Worm (Caenorhabditis elegans): ENCODE measurements around the gene D2062.4.

ce11 chrII:2600931-2601330, 22.3 kb upstream of the D2062.4 start:
- TF ChIP-seq egl-27 (tag; optimal IDR thresholded peaks at IDR 0.05) (no peak), T26A8.4 (GFP tag; IDR thresholded peaks at IDR 0.05) (no peak), pha-4 (GFP tag; IDR thresholded peaks at IDR 0.05) (no peak), pha-4 (tag; optimal IDR thresholded peaks at IDR 0.05) (no peak), hlh-30 (tag; optimal IDR thresholded peaks at IDR 0.05; ENCODE audit: insufficient read depth) (no peak), lin-15B (tag; optimal IDR thresholded peaks at IDR 0.05) (no peak), sdz-12 (GFP tag; optimal IDR thresholded peaks at IDR 0.05) (no peak), nhr-77 (tag; optimal IDR thresholded peaks at IDR 0.05) (no peak), ceh-32 (tag; optimal IDR thresholded peaks at IDR 0.05; ENCODE audit: poor library complexity) (no peak), ceh-62 (tag; optimal IDR thresholded peaks at IDR 0.05) (no peak), skn-1 (tag; optimal IDR thresholded peaks at IDR 0.05) (no peak), dmd-9 (GFP tag; IDR thresholded peaks at IDR 0.05) (no peak), mdl-1 (tag; optimal IDR thresholded peaks at IDR 0.05) (no peak), lsy-2 (tag; optimal IDR thresholded peaks at IDR 0.05) (no peak), aha-1 (tag) (peak; percentile 91)
